Fruit fly (Drosophila melanogaster) S2 (cell line): ENCODE results near the gene CYLD.

Experiments used
- CG8478 ChIP-seq: fragments of >200 bp; optimal IDR thresholded peaks from 2 replicates; lab custom pipeline; 2018
- CTCF ChIP-seq, 2 experiments: fragments of >200 bp; optimal IDR thresholded peaks; 2 replicates each; lab custom pipeline; 2018

DNA sequence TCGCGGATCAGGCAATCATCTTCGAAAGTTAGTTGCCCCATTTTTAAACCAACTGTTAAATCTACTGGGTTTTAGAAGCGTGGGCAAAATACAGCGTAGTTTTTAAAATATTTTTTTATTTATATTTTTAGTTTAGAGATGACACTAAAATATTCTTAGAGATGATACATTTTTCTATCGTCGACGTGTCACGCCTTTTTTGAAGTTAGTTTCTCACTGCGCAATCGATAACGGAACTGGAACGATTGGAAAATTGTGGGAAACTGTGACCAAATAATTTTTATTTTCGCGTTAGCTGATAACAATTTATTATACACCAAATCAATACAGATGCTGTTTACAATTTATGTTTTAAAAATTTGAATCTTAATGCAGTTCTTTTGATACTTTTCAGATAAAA is 21.0 kb downstream of the CYLD start, which contains the start of gene Utx:
- peak in 1 of 2 experiments; percentile 21 for TF ChIP-seq CTCF (optimal IDR thresholded peaks at IDR 0.05; lab: Kevin White, UChicago)
- TF ChIP-seq CG8478 = no peak
